Worm (Caenorhabditis elegans) whole organism, young adult: ENCODE measurements around the gene F58G6.3.

ENCODE experiments used
- B0019.2 ChIP-seq: fragments of 200-800 bp; sonication (Bioruptor generic); conservative IDR thresholded peaks from 2 replicates; pipeline ENCODE4 v1.3.6; 2022; ENCODE audit warnings: missing genetic modification reagents, missing genetic modification characterization, missing compliant biosample characterization
- athp-1 ChIP-seq: sonication (generic microtip); optimal IDR thresholded peaks from 2 replicates; lab custom pipeline; 2017; ENCODE audit warnings: mild to moderate bottlenecking, missing genetic modification characterization, missing compliant biosample characterization
- dpl-1 ChIP-seq: fragments of 150-350 bp; optimal IDR thresholded peaks from 2 replicates; lab custom pipeline; 2014; ENCODE audit warnings: missing biosample characterization, missing genetic modification reagents, missing genetic modification characterization
- hsf-1 ChIP-seq: fragments of 200-800 bp; sonication (Bioruptor generic); IDR thresholded peaks from 2 replicates; pipeline ENCODE4 v1.3.6; 2022; ENCODE audit warnings: missing genetic modification reagents, missing genetic modification characterization, missing compliant biosample characterization
- ztf-26 ChIP-seq: sonication (generic microtip); optimal IDR thresholded peaks from 2 replicates; lab custom pipeline; 2017; ENCODE audit warnings: missing genetic modification characterization, missing compliant biosample characterization

- no peak for TF ChIP-seq hsf-1
- no peak for TF ChIP-seq dpl-1 (GFP tag; lab: Kevin White, UChicago)
- no peak for TF ChIP-seq B0019.2 (GFP tag; lab: Robert Waterston, UW)
- TF ChIP-seq ztf-26 (tag; lab: Kevin White, UChicago): no peak
- no peak for TF ChIP-seq athp-1 (tag; lab: Kevin White, UChicago)
Measured at ce11 chrIV:9657753-9658152, 4.4 kb downstream of the F58G6.3 start, which contains the start of gene acc-1.
